Worm (Caenorhabditis elegans) whole organism, mixed stage, embryonic: ENCODE results near the gene str-90.

Experiments
- lsy-2 ChIP-seq: fragments of 150-350 bp; optimal IDR thresholded peaks from 2 replicates; lab custom pipeline; 2014; ENCODE audit warnings: missing biosample characterization, missing genetic modification characterization
- nhr-76 ChIP-seq: sonication (generic microtip); optimal IDR thresholded peaks from 2 replicates; lab custom pipeline; 2017; ENCODE audit warnings: missing biosample characterization, missing genetic modification characterization
- pha-4 ChIP-seq: fragments of 150-350 bp; optimal IDR thresholded peaks from 2 replicates; lab custom pipeline; 2018; ENCODE audit warnings: missing biosample characterization, missing genetic modification reagents, missing genetic modification characterization

DNA sequence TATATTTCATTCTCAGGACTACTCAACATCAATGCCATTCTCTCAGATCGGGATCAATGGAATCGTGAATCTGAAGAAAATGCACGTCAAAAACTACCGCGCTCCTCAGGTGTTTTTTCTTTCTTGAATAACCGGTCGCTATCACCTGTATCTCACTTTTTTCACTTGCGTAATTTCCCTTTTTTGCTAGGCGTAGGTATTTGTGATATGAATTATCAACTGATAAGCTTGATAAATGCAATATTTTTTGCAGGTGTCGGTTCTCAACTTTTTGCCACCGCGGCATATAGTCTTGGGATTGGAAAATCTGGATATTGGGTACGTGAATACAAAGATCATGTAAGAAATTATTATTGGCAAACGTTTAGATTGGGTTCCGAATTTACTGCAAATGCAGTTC is 47.9 kb upstream of the str-90 start:
- TF ChIP-seq pha-4 (tag; lab: Kevin White, UChicago) = no peak
- TF ChIP-seq nhr-76 (tag; lab: Kevin White, UChicago) = no peak
- TF ChIP-seq lsy-2 = no peak
